Fruit fly (Drosophila melanogaster) whole organism, pupa: ENCODE results near the gene robl37BC.

Source experiments
- CG8301 ChIP-seq: fragments of 200-800 bp; sonication (Bioruptor generic); optimal IDR thresholded peaks from 2 replicates; lab custom pipeline; 2018; ENCODE audit warnings: missing biosample characterization, mild to moderate bottlenecking, missing genetic modification characterization
- CG9948 ChIP-seq: fragments of 200-800 bp; sonication (Bioruptor generic); optimal IDR thresholded peaks from 2 replicates; lab custom pipeline; 2018; ENCODE audit warnings: missing biosample characterization, mild to moderate bottlenecking, missing genetic modification characterization, moderate library complexity
- D1 ChIP-seq: fragments of 200-800 bp; sonication (Bioruptor generic); optimal IDR thresholded peaks from 2 replicates; lab custom pipeline; 2018; ENCODE audit warnings: missing biosample characterization, mild to moderate bottlenecking, missing genetic modification characterization, moderate library complexity
- EcR ChIP-seq: fragments of 200-800 bp; sonication (Bioruptor generic); optimal IDR thresholded peaks from 3 replicates; lab custom pipeline; 2019; ENCODE audit warnings: missing biosample characterization, missing genetic modification characterization, mild to moderate bottlenecking, moderate library complexity, missing genetic modification reagents
- Ets98B ChIP-seq: fragments of 200-800 bp; sonication (Bioruptor generic); IDR thresholded peaks from 2 replicates; pipeline ENCODE4 v1.3.6; 2022; ENCODE audit warnings: missing biosample characterization, missing genetic modification characterization
- Pif1B ChIP-seq: fragments of 200-800 bp; sonication (Bioruptor generic); optimal IDR thresholded peaks from 3 replicates; lab custom pipeline; 2016; ENCODE audit warnings: missing biosample characterization, missing genetic modification characterization

DNA sequence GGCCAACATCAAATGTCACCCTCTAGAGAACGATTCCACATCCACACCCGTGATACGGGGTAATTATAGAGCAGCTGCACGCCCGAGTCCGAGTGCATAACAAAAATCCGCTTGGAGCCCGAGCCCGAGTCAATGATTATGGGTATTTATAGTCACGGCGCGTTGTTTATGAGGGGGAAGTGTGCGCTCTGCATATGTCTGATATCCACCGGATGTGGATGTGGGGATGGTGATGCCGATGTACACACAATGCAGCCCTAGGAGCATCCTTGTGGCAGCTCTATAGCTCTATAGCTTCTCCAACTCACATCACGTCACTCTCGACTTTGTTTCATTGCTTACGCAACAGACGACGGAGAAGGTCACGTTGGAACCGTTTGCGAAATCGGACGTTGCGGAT lies 26.8 kb downstream of the robl37BC start:
- no peak for TF ChIP-seq Ets98B (GFP tag; lab: Robert Waterston, UW)
- TF ChIP-seq EcR (GFP tag; lab: Kevin White, UChicago): no peak
- no peak for TF ChIP-seq CG9948 (tag; lab: Kevin White, UChicago)
- TF ChIP-seq CG8301 (tag; lab: Kevin White, UChicago): no peak
- TF ChIP-seq Pif1B (GFP tag; lab: Kevin White, UChicago): no peak
- no peak for TF ChIP-seq D1
